Worm (Caenorhabditis elegans) whole organism, young adult: ENCODE results near the gene flp-12.
A peak's percentile ranks its signal among the peaks of the same experiment; 100 is the strongest.

Source experiments
- B0261.1 ChIP-seq: sonication (generic microtip); optimal IDR thresholded peaks from 2 replicates; lab custom pipeline; 2016; ENCODE audit warnings: mild to moderate bottlenecking, missing genetic modification characterization, moderate library complexity, missing compliant biosample characterization
- F10E7.11 ChIP-seq: sonication (generic microtip); optimal IDR thresholded peaks from 2 replicates; lab custom pipeline; 2017; ENCODE audit warnings: mild to moderate bottlenecking, missing genetic modification characterization, moderate library complexity, missing compliant biosample characterization
- F37B4.10 ChIP-seq: fragments of 200-800 bp; sonication (Bioruptor generic); IDR thresholded peaks from 2 replicates; pipeline ENCODE4 v1.3.6; 2022; ENCODE audit warnings: missing genetic modification characterization, missing compliant biosample characterization
- T26A5.8 ChIP-seq: sonication (generic microtip); optimal IDR thresholded peaks from 2 replicates; lab custom pipeline; 2016; ENCODE audit warnings: missing genetic modification characterization, missing compliant biosample characterization
- Y53F4B.3 ChIP-seq: fragments of 200-800 bp; sonication (Bioruptor generic); IDR thresholded peaks from 2 replicates; pipeline ENCODE4 v1.3.6; 2022; ENCODE audit warnings: missing genetic modification reagents, missing genetic modification characterization, missing compliant biosample characterization
- Y67H2A.10 ChIP-seq: fragments of 200-800 bp; sonication (Bioruptor generic); conservative IDR thresholded peaks from 2 replicates; pipeline ENCODE4 v1.3.6; 2022; ENCODE audit warnings: missing genetic modification reagents, missing genetic modification characterization, missing compliant biosample characterization
- ZK185.1 ChIP-seq: sonication (generic microtip); optimal IDR thresholded peaks from 2 replicates; lab custom pipeline; 2016; ENCODE audit warnings: mild to moderate bottlenecking, missing genetic modification characterization, missing compliant biosample characterization; ENCODE audit not compliant: poor library complexity, severe bottlenecking
- aptf-2 ChIP-seq: fragments of 200-800 bp; sonication (Bioruptor generic); conservative IDR thresholded peaks from 2 replicates; pipeline ENCODE4 v1.3.6; 2022; ENCODE audit warnings: missing genetic modification reagents, missing genetic modification characterization, missing compliant biosample characterization
- bed-2 ChIP-seq: fragments of 200-800 bp; sonication (Bioruptor generic); IDR thresholded peaks from 2 replicates; pipeline ENCODE4 v1.3.6; 2022; ENCODE audit warnings: missing genetic modification reagents, missing genetic modification characterization, missing compliant biosample characterization
- ccch-3 ChIP-seq: fragments of 200-800 bp; sonication (Bioruptor generic); optimal IDR thresholded peaks from 2 replicates; lab custom pipeline; 2018; ENCODE audit warnings: mild to moderate bottlenecking, missing genetic modification characterization, missing compliant biosample characterization
- cebp-1 ChIP-seq, 2 experiments: fragments of 200-800 bp in 1 of 2; sonication (Bioruptor generic) in 1 of 2; sonication (generic microtip) in 1 of 2; IDR thresholded peaks in 1 of 2; optimal IDR thresholded peaks in 1 of 2; 2 replicates each; pipeline versions ENCODE4 v1.3.6 to Lab custom; 2017 to 2022; ENCODE audit warnings: missing compliant biosample characterization in 2 of 2, missing genetic modification characterization in 2 of 2, mild to moderate bottlenecking in 1 of 2, missing genetic modification reagents in 1 of 2, moderate library complexity in 1 of 2
- cebp-2 ChIP-seq: fragments of 200-800 bp; sonication (Bioruptor generic); IDR thresholded peaks from 2 replicates; pipeline ENCODE4 v1.3.6; 2022; ENCODE audit warnings: missing genetic modification characterization, missing compliant biosample characterization
- ceh-27 ChIP-seq: fragments of 200-800 bp; sonication (Bioruptor generic); optimal IDR thresholded peaks from 2 replicates; lab custom pipeline; 2018; ENCODE audit warnings: mild to moderate bottlenecking, missing genetic modification characterization, moderate library complexity, missing compliant biosample characterization
- ceh-40 ChIP-seq: fragments of 200-800 bp; sonication (Bioruptor generic); IDR thresholded peaks from 2 replicates; pipeline ENCODE4 v1.3.6; 2022; ENCODE audit warnings: missing genetic modification characterization, missing compliant biosample characterization
- die-1 ChIP-seq: sonication (generic microtip); optimal IDR thresholded peaks from 2 replicates; lab custom pipeline; 2016; ENCODE audit warnings: missing genotype, mild to moderate bottlenecking, missing genetic modification characterization, missing compliant biosample characterization
- egl-18 ChIP-seq: fragments of 200-800 bp; sonication (Bioruptor generic); IDR thresholded peaks from 2 replicates; pipeline ENCODE4 v1.3.6; 2022; ENCODE audit warnings: missing genetic modification reagents, missing genetic modification characterization, missing compliant biosample characterization
- gei-17 ChIP-seq: fragments of 200-800 bp; sonication (Bioruptor generic); optimal IDR thresholded peaks from 2 replicates; lab custom pipeline; 2018; ENCODE audit warnings: mild to moderate bottlenecking, missing genetic modification characterization, missing compliant biosample characterization
- him-1 ChIP-seq: sonication (generic microtip); optimal IDR thresholded peaks from 2 replicates; lab custom pipeline; 2016; ENCODE audit warnings: missing genotype, missing genetic modification reagents, missing genetic modification characterization, missing compliant biosample characterization
- hrde-1 ChIP-seq: sonication (generic microtip); optimal IDR thresholded peaks from 2 replicates; lab custom pipeline; 2016; ENCODE audit warnings: missing genetic modification characterization, mild to moderate bottlenecking, missing compliant biosample characterization, moderate library complexity, missing genotype, missing genetic modification reagents, borderline replicate concordance
- lag-1 ChIP-seq: fragments of 200-800 bp; sonication (Bioruptor generic); IDR thresholded peaks from 2 replicates; pipeline ENCODE4 v1.3.6; 2022; ENCODE audit warnings: missing genetic modification reagents, missing genetic modification characterization, missing compliant biosample characterization
- let-526 ChIP-seq: fragments of 200-800 bp; sonication (Bioruptor generic); IDR thresholded peaks from 2 replicates; pipeline ENCODE4 v1.3.6; 2022; ENCODE audit warnings: missing genetic modification reagents, missing genetic modification characterization, missing compliant biosample characterization
- lin-35 ChIP-seq, 3 experiments: fragments of 150-350 bp in 2 of 3; sonication (generic microtip) in 1 of 3; optimal IDR thresholded peaks; 2 replicates each; lab custom pipeline; 2014 to 2018; ENCODE audit warnings: missing biosample characterization in 3 of 3, missing genetic modification characterization in 3 of 3, missing genetic modification reagents in 3 of 3
- madf-3 ChIP-seq: fragments of 200-800 bp; sonication (Bioruptor generic); IDR thresholded peaks from 2 replicates; pipeline ENCODE4 v1.3.6; 2022; ENCODE audit warnings: missing genetic modification reagents, missing genetic modification characterization, missing compliant biosample characterization
- mcd-1 ChIP-seq: fragments of 200-800 bp; sonication (Bioruptor generic); IDR thresholded peaks from 2 replicates; pipeline ENCODE4 v1.3.6; 2022; ENCODE audit warnings: missing genetic modification reagents, missing genetic modification characterization, missing compliant biosample characterization
- nfya-1 ChIP-seq: sonication (generic microtip); optimal IDR thresholded peaks from 2 replicates; lab custom pipeline; 2017; ENCODE audit warnings: antibody characterized with exemption, missing compliant biosample characterization, missing genetic modification characterization, borderline replicate concordance; ENCODE audit not compliant: insufficient read depth
- nfyb-1 ChIP-seq: fragments of 200-800 bp; sonication (Bioruptor generic); IDR thresholded peaks from 2 replicates; pipeline ENCODE4 v1.3.6; 2022; ENCODE audit warnings: missing genetic modification reagents, missing genetic modification characterization, missing compliant biosample characterization
- nhr-120 ChIP-seq: fragments of 200-800 bp; sonication (Bioruptor generic); IDR thresholded peaks from 2 replicates; pipeline ENCODE4 v1.3.6; 2022; ENCODE audit warnings: missing genetic modification characterization, missing compliant biosample characterization
- nhr-179 ChIP-seq: sonication (generic microtip); optimal IDR thresholded peaks from 2 replicates; lab custom pipeline; 2016; ENCODE audit warnings: mild to moderate bottlenecking, missing genetic modification characterization, missing compliant biosample characterization
- nhr-27 ChIP-seq: fragments of 200-800 bp; sonication (Bioruptor generic); optimal IDR thresholded peaks from 2 replicates; lab custom pipeline; 2018; ENCODE audit warnings: mild to moderate bottlenecking, missing genetic modification characterization, moderate library complexity, missing compliant biosample characterization
- sdz-38 ChIP-seq: sonication (generic microtip); optimal IDR thresholded peaks from 2 replicates; lab custom pipeline; 2016; ENCODE audit warnings: missing genotype, missing genetic modification characterization, missing compliant biosample characterization
- snpc-1.3 ChIP-seq: sonication (generic microtip); optimal IDR thresholded peaks from 2 replicates; lab custom pipeline; 2017; ENCODE audit warnings: missing genetic modification characterization, mild to moderate bottlenecking, missing compliant biosample characterization, antibody characterized with exemption, moderate library complexity, missing genotype, missing genetic modification reagents; ENCODE audit not compliant: insufficient read depth
- snpc-4 ChIP-seq, 5 experiments: fragments of 150-350 bp in 1 of 5; sonication (generic microtip) in 4 of 5; optimal IDR thresholded peaks; 2 replicates each; lab custom pipeline; 2014 to 2018; ENCODE audit warnings: missing genetic modification characterization in 5 of 5, missing biosample characterization in 3 of 5, antibody characterized with exemption in 2 of 5, mild to moderate bottlenecking in 2 of 5, missing compliant biosample characterization in 2 of 5, missing genotype in 2 of 5, moderate library complexity in 2 of 5, missing genetic modification reagents in 1 of 5
- tbp1 ChIP-seq: fragments of 200-800 bp; sonication (Bioruptor generic); optimal IDR thresholded peaks from 2 replicates; lab custom pipeline; 2018; ENCODE audit warnings: mild to moderate bottlenecking, missing genetic modification characterization, missing compliant biosample characterization
- tlf-1 ChIP-seq: fragments of 200-800 bp; sonication (Bioruptor generic); optimal IDR thresholded peaks from 2 replicates; lab custom pipeline; 2018; ENCODE audit warnings: mild to moderate bottlenecking, missing genetic modification characterization, missing compliant biosample characterization
- unc-130 ChIP-seq: sonication (generic microtip); optimal IDR thresholded peaks from 2 replicates; lab custom pipeline; 2016; ENCODE audit warnings: missing genetic modification reagents, missing genetic modification characterization, missing compliant biosample characterization
- zim-3 ChIP-seq: sonication (generic microtip); optimal IDR thresholded peaks from 2 replicates; lab custom pipeline; 2017; ENCODE audit warnings: mild to moderate bottlenecking, missing genetic modification characterization, moderate library complexity, missing compliant biosample characterization
- ztf-18 ChIP-seq: sonication (generic microtip); optimal IDR thresholded peaks from 2 replicates; lab custom pipeline; 2016; ENCODE audit warnings: missing genotype, mild to moderate bottlenecking, missing genetic modification characterization, missing compliant biosample characterization
- ztf-25 ChIP-seq: fragments of 200-800 bp; sonication (Bioruptor generic); IDR thresholded peaks from 2 replicates; pipeline ENCODE4 v1.3.6; 2022; ENCODE audit warnings: missing genetic modification reagents, missing genetic modification characterization, missing compliant biosample characterization
- ztf-26 ChIP-seq: sonication (generic microtip); optimal IDR thresholded peaks from 2 replicates; lab custom pipeline; 2017; ENCODE audit warnings: missing genetic modification characterization, missing compliant biosample characterization
- ztf-28 ChIP-seq: fragments of 200-800 bp; sonication (Bioruptor generic); IDR thresholded peaks from 2 replicates; pipeline ENCODE4 v1.3.6; 2022; ENCODE audit warnings: missing genetic modification reagents, missing genetic modification characterization, missing compliant biosample characterization
- ztf-3 ChIP-seq: fragments of 200-800 bp; sonication (Bioruptor generic); optimal IDR thresholded peaks from 2 replicates; lab custom pipeline; 2018; ENCODE audit warnings: mild to moderate bottlenecking, missing genetic modification characterization, missing compliant biosample characterization
- ztf-6 ChIP-seq: fragments of 200-800 bp; sonication (Bioruptor generic); IDR thresholded peaks from 2 replicates; pipeline ENCODE4 v1.3.6; 2022; ENCODE audit warnings: missing genetic modification reagents, missing genetic modification characterization, missing compliant biosample characterization

flp-12 gene

ce11 chrX:4616832-4617231 is 24.7 kb upstream of the flp-12 start (continued):
- TF ChIP-seq ztf-26 (tag; lab: Kevin White, UChicago) (peak; percentile 4), ceh-27 (GFP tag; lab: Kevin White, UChicago) (peak; percentile 27), madf-3 (GFP tag; lab: Robert Waterston, UW) (peak; percentile 91), B0261.1 (tag; lab: Kevin White, UChicago) (no peak), mcd-1 (peak; percentile 44; the same call in 1 of the 2 replicates), ztf-28 (no peak), lag-1 (GFP tag; lab: Robert Waterston, UW) (no peak), hrde-1 (no peak), ZK185.1 (tag; lab: Kevin White, UChicago) (no peak), nhr-27 (tag; lab: Kevin White, UChicago) (no peak), ztf-3 (no peak), F37B4.10 (GFP tag; lab: Robert Waterston, UW) (no peak), ztf-6 (GFP tag; lab: Robert Waterston, UW) (peak; percentile 71; the same call in 1 of the 2 replicates), cebp-1 (GFP tag; IDR thresholded peaks at IDR 0.05; lab: Robert Waterston, UW) (0 out of 2 replicates have a peak, but pooled peaks have one; percentile 30), cebp-1 (tag; optimal IDR thresholded peaks at IDR 0.05; lab: Kevin White, UChicago) (peak; percentile 55)

ce11 chrX:4615034-4615433 is 22.9 kb upstream of the flp-12 start:
- TF ChIP-seq Y67H2A.10 (GFP tag; lab: Robert Waterston, UW): no peak
- TF ChIP-seq ceh-40 (GFP tag; lab: Robert Waterston, UW): no peak
- no peak for TF ChIP-seq ceh-27 (GFP tag; lab: Kevin White, UChicago)
- TF ChIP-seq aptf-2 (GFP tag; lab: Robert Waterston, UW): no peak
- TF ChIP-seq bed-2 (GFP tag; lab: Robert Waterston, UW): no peak
- no peak for TF ChIP-seq unc-130
- no peak for TF ChIP-seq hrde-1
- TF ChIP-seq sdz-38 (tag; lab: Kevin White, UChicago): no peak
- no peak for TF ChIP-seq B0261.1 (tag; lab: Kevin White, UChicago)
- no peak for TF ChIP-seq nhr-120 (GFP tag; lab: Robert Waterston, UW)
- no peak for TF ChIP-seq zim-3 (tag; lab: Kevin White, UChicago)
- TF ChIP-seq snpc-1.3: no peak

ce11 chrX:4609635-4610034 is 17.5 kb upstream of the flp-12 start:
- TF ChIP-seq let-526 (GFP tag; lab: Robert Waterston, UW) (no peak), die-1 (tag; lab: Kevin White, UChicago) (no peak), unc-130 (no peak)

ce11 chrX:4607300-4607699 is 15.2 kb upstream of the flp-12 start:
- TF ChIP-seq egl-18 (GFP tag; lab: Robert Waterston, UW) (no peak), snpc-4 (GFP tag; optimal IDR thresholded peaks at IDR 0.05; lab: Kevin White, UChicago) (no peak), snpc-4 (tag; optimal IDR thresholded peaks at IDR 0.05; lab: Kevin White, UChicago) (peak in 1 of 4 experiments; percentile 48), ztf-18 (tag; lab: Kevin White, UChicago) (peak; percentile 16), madf-3 (GFP tag; lab: Robert Waterston, UW) (no peak), nfya-1 (tag; lab: Kevin White, UChicago) (no peak), F10E7.11 (tag; lab: Kevin White, UChicago) (no peak), cebp-2 (no peak), tbp1 (GFP tag; lab: Kevin White, UChicago) (peak; percentile 83), snpc-1.3 (peak; percentile 63), him-1 (peak; percentile 58), ztf-25 (GFP tag; lab: Robert Waterston, UW) (no peak), nfyb-1 (GFP tag; lab: Robert Waterston, UW) (no peak), unc-130 (no peak), hrde-1 (no peak), lin-35 (GFP tag; optimal IDR thresholded peaks at IDR 0.05; lab: Kevin White, UChicago) (no peak), Y53F4B.3 (GFP tag; lab: Robert Waterston, UW) (no peak), ccch-3 (GFP tag; lab: Kevin White, UChicago) (no peak), T26A5.8 (tag; lab: Kevin White, UChicago) (no peak), gei-17 (GFP tag; lab: Kevin White, UChicago) (no peak), nhr-179 (tag; lab: Kevin White, UChicago) (no peak), tlf-1 (no peak)
